Worm (Caenorhabditis elegans) whole organism, L3 larva: ENCODE measurements around the gene T23F11.11.

Experiments
- ZK546.5 ChIP-seq: sonication (generic microtip); optimal IDR thresholded peaks from 2 replicates; lab custom pipeline; 2017; ENCODE audit warnings: missing biosample characterization, missing genetic modification characterization
- elt-1 ChIP-seq: fragments of 150-350 bp; optimal IDR thresholded peaks from 2 replicates; lab custom pipeline; 2014; ENCODE audit warnings: missing biosample characterization, missing genetic modification characterization
- elt-2 ChIP-seq: sonication (generic microtip); optimal IDR thresholded peaks from 2 replicates; lab custom pipeline; 2016; ENCODE audit warnings: missing genetic modification reagents, mild to moderate bottlenecking, missing genetic modification characterization, missing compliant biosample characterization
- jun-1 ChIP-seq: fragments of 150-350 bp; optimal IDR thresholded peaks from 2 replicates; lab custom pipeline; 2014; ENCODE audit warnings: missing biosample characterization, missing genetic modification reagents, missing genetic modification characterization
- nhr-11 ChIP-seq: fragments of 150-350 bp; optimal IDR thresholded peaks from 2 replicates; lab custom pipeline; 2014; ENCODE audit warnings: missing biosample characterization, missing genetic modification characterization
- unc-62 ChIP-seq: fragments of 150-350 bp; sonication (generic microtip); optimal IDR thresholded peaks from 4 replicates; lab custom pipeline; 2014; ENCODE audit warnings: missing biosample characterization, missing genetic modification reagents, missing genetic modification characterization

DNA sequence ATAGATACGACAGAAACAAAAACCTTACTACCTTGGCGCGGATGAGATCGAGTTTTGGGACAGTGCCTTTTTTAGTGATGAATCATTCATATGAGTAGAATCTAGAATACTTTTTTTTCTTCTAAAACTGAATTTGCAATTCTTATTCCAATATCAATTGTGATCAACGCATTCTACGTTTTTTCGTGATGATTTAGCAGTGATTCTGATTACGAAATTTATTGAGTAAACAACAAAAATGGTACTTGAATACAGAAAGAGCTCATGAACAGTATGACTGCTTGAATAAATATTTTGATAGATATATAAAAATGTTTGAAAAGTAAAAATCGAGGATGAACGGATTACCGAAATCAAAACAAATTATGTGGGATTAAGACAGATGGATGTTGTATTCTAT lies 43.7 kb upstream of the T23F11.11 start, which contains the start of gene him-18:
- TF ChIP-seq unc-62 (GFP tag; lab: Kevin White, UChicago) (no peak), ZK546.5 (no peak), elt-2 (tag; lab: Kevin White, UChicago) (no peak), jun-1 (no peak), elt-1 (tag; lab: Kevin White, UChicago) (no peak), nhr-11 (tag; lab: Kevin White, UChicago) (no peak)
